Fruit fly (Drosophila melanogaster) whole organism, embryonic: ENCODE results near the gene kairos.
A peak's percentile ranks its signal among the peaks of the same experiment; 100 is the strongest.

Experiments used
- Atf3 ChIP-seq: fragments of 200-800 bp; sonication (Bioruptor generic); optimal IDR thresholded peaks from 3 replicates; lab custom pipeline; 2016; ENCODE audit warnings: missing biosample characterization, missing genetic modification characterization
- B-H2 ChIP-seq: fragments of 200-800 bp; sonication (Bioruptor generic); optimal IDR thresholded peaks from 2 replicates; lab custom pipeline; 2018; ENCODE audit warnings: missing biosample characterization, mild to moderate bottlenecking, missing genetic modification characterization
- CG11398 ChIP-seq: fragments of 200-800 bp; sonication (Bioruptor generic); optimal IDR thresholded peaks from 2 replicates; lab custom pipeline; 2016; ENCODE audit warnings: missing biosample characterization, missing genetic modification characterization
- CG12155 ChIP-seq: fragments of 200-800 bp; sonication (Bioruptor generic); optimal IDR thresholded peaks from 3 replicates; lab custom pipeline; 2016; ENCODE audit warnings: missing biosample characterization, missing genetic modification characterization
- CG12236 ChIP-seq: fragments of 200-800 bp; sonication (Bioruptor generic); optimal IDR thresholded peaks from 2 replicates; lab custom pipeline; 2016; ENCODE audit warnings: missing biosample characterization, missing genetic modification characterization
- CG13296 ChIP-seq: fragments of 200-800 bp; sonication (Bioruptor generic); optimal IDR thresholded peaks from 3 replicates; lab custom pipeline; 2018; ENCODE audit warnings: missing biosample characterization, mild to moderate bottlenecking, missing genetic modification characterization
- CG13624 ChIP-seq: fragments of 200-800 bp; sonication (Bioruptor generic); optimal IDR thresholded peaks from 2 replicates; lab custom pipeline; 2016; ENCODE audit warnings: missing biosample characterization, missing genetic modification characterization
- CG15073 ChIP-seq: fragments of 200-800 bp; sonication (Bioruptor generic); optimal IDR thresholded peaks from 2 replicates; lab custom pipeline; 2016; ENCODE audit warnings: missing biosample characterization, missing genetic modification characterization
- CG15696 ChIP-seq: fragments of 200-800 bp; sonication (Bioruptor generic); optimal IDR thresholded peaks from 2 replicates; lab custom pipeline; 2019; ENCODE audit warnings: missing biosample characterization, mild to moderate bottlenecking, missing genetic modification characterization, moderate library complexity
- CG1647 ChIP-seq: fragments of 200-800 bp; sonication (Bioruptor generic); optimal IDR thresholded peaks from 3 replicates; lab custom pipeline; 2016; ENCODE audit warnings: missing biosample characterization, missing genetic modification characterization
- CG17186 ChIP-seq: fragments of 200-800 bp; sonication (Bioruptor generic); optimal IDR thresholded peaks from 3 replicates; lab custom pipeline; 2017; ENCODE audit warnings: missing biosample characterization, missing genetic modification reagents, missing genetic modification characterization
- CG17612 ChIP-seq: fragments of 200-800 bp; sonication (Bioruptor generic); IDR thresholded peaks from 2 replicates; pipeline ENCODE4 v1.3.6; 2022; ENCODE audit warnings: missing biosample characterization, missing genetic modification characterization
- CG18476 ChIP-seq: fragments of 200-800 bp; sonication (Bioruptor generic); optimal IDR thresholded peaks from 2 replicates; lab custom pipeline; 2016; ENCODE audit warnings: missing biosample characterization, mild to moderate bottlenecking, missing genetic modification characterization
- CG18764 ChIP-seq: fragments of 200-800 bp; sonication (Bioruptor generic); optimal IDR thresholded peaks from 3 replicates; lab custom pipeline; 2016; ENCODE audit warnings: missing biosample characterization, missing genetic modification characterization
- CG2120 ChIP-seq: fragments of 200-800 bp; sonication (Bioruptor generic); optimal IDR thresholded peaks from 3 replicates; lab custom pipeline; 2016; ENCODE audit warnings: missing biosample characterization, missing genetic modification characterization
- CG2199 ChIP-seq: fragments of 200-800 bp; sonication (Bioruptor generic); IDR thresholded peaks from 3 replicates; pipeline ENCODE4 v1.3.6; 2022; ENCODE audit warnings: missing biosample characterization, missing genetic modification characterization
- CG2202 ChIP-seq: fragments of 200-800 bp; sonication (Bioruptor generic); optimal IDR thresholded peaks from 2 replicates; lab custom pipeline; 2018; ENCODE audit warnings: missing biosample characterization, mild to moderate bottlenecking, missing genetic modification characterization
- CG3065 ChIP-seq: fragments of 200-800 bp; sonication (Bioruptor generic); optimal IDR thresholded peaks from 2 replicates; lab custom pipeline; 2016; ENCODE audit warnings: missing biosample characterization, missing genetic modification characterization
- CG3163 ChIP-seq: fragments of 200-800 bp; sonication (Bioruptor generic); optimal IDR thresholded peaks from 3 replicates; lab custom pipeline; 2016; ENCODE audit warnings: missing biosample characterization, missing genetic modification characterization
- CG32767 ChIP-seq: fragments of 200-800 bp; sonication (Bioruptor generic); IDR thresholded peaks from 2 replicates; pipeline ENCODE4 v1.3.6; 2022; ENCODE audit warnings: missing biosample characterization, missing genetic modification characterization
- CG3407 ChIP-seq: fragments of 200-800 bp; sonication (Bioruptor generic); optimal IDR thresholded peaks from 2 replicates; lab custom pipeline; 2018; ENCODE audit warnings: missing biosample characterization, mild to moderate bottlenecking, missing genetic modification characterization
- CG34224 ChIP-seq: fragments of 200-800 bp; sonication (Bioruptor generic); IDR thresholded peaks from 3 replicates; pipeline ENCODE4 v1.3.6; 2022; ENCODE audit warnings: missing biosample characterization, missing genetic modification characterization; ENCODE audit not compliant: partially characterized antibody
- CG4854 ChIP-seq: fragments of 200-800 bp; sonication (Bioruptor generic); optimal IDR thresholded peaks from 2 replicates; lab custom pipeline; 2016; ENCODE audit warnings: missing biosample characterization, missing genetic modification characterization, inconsistent platforms
- CG8089 ChIP-seq: fragments of 200-800 bp; sonication (Bioruptor generic); optimal IDR thresholded peaks from 3 replicates; lab custom pipeline; 2016; ENCODE audit warnings: missing biosample characterization, missing genetic modification characterization
- CG8478 ChIP-seq: fragments of >200 bp; optimal IDR thresholded peaks from 2 replicates; lab custom pipeline; 2018
- CG9215 ChIP-seq: fragments of 200-800 bp; sonication (Bioruptor generic); IDR thresholded peaks from 2 replicates; pipeline ENCODE4 v1.3.6; 2022; ENCODE audit warnings: missing biosample characterization, missing genetic modification characterization
- Dfd ChIP-seq, 2 experiments: fragments of >200 bp; optimal IDR thresholded peaks; 2 replicates each; lab custom pipeline; 2017; ENCODE audit warnings: missing biosample characterization in 2 of 2, missing genetic modification characterization in 2 of 2
- HmgZ ChIP-seq: fragments of 200-800 bp; sonication (Bioruptor generic); optimal IDR thresholded peaks from 2 replicates; lab custom pipeline; 2018; ENCODE audit warnings: missing biosample characterization, mild to moderate bottlenecking, missing genetic modification characterization
- Hr39 ChIP-seq: fragments of >200 bp; optimal IDR thresholded peaks from 2 replicates; lab custom pipeline; 2017
- MBD-R2 ChIP-seq: fragments of 200-800 bp; sonication (Bioruptor generic); IDR thresholded peaks from 2 replicates; pipeline ENCODE4 v1.3.6; 2022; ENCODE audit warnings: missing biosample characterization, missing genetic modification characterization
- Mrtf ChIP-seq: fragments of 200-800 bp; sonication (Bioruptor generic); IDR thresholded peaks from 3 replicates; pipeline ENCODE4 v1.3.6; 2022; ENCODE audit warnings: missing biosample characterization, missing genetic modification characterization
- Oaz ChIP-seq: fragments of 200-800 bp; sonication (Bioruptor generic); IDR thresholded peaks from 2 replicates; pipeline ENCODE4 v1.3.6; 2022; ENCODE audit warnings: missing biosample characterization, missing genetic modification characterization
- Ssrp ChIP-seq: fragments of 200-800 bp; sonication (Bioruptor generic); optimal IDR thresholded peaks from 2 replicates; lab custom pipeline; 2018; ENCODE audit warnings: missing biosample characterization, mild to moderate bottlenecking, missing genetic modification characterization, moderate library complexity
- Trl ChIP-seq, 3 experiments: fragments of >200 bp in 2 of 3; fragments of 200-800 bp in 1 of 3; sonication (Bioruptor generic) in 1 of 3; optimal IDR thresholded peaks; 2 replicates in 1 of 3; 3 replicates in 2 of 3; lab custom pipeline; 2016 to 2017; ENCODE audit warnings: missing biosample characterization in 1 of 3, missing genetic modification characterization in 1 of 3
- ac ChIP-seq: fragments of 200-800 bp; sonication (Bioruptor generic); optimal IDR thresholded peaks from 3 replicates; lab custom pipeline; 2017; ENCODE audit warnings: missing biosample characterization, mild to moderate bottlenecking, missing genetic modification characterization
- cad ChIP-seq: fragments of >200 bp; optimal IDR thresholded peaks from 2 replicates; lab custom pipeline; 2017; ENCODE audit warnings: missing biosample characterization, missing genetic modification characterization
- dpn ChIP-seq, 2 experiments: fragments of 200-800 bp; sonication (Bioruptor generic); optimal IDR thresholded peaks; 3 replicates each; lab custom pipeline; 2016; ENCODE audit warnings: missing biosample characterization in 2 of 2, missing genetic modification characterization in 2 of 2
- ems ChIP-seq: fragments of 200-800 bp; sonication (Bioruptor generic); optimal IDR thresholded peaks from 3 replicates; lab custom pipeline; 2016; ENCODE audit warnings: missing biosample characterization, missing genetic modification characterization
- ftz-f1 ChIP-seq: fragments of 200-800 bp; sonication (Bioruptor generic); optimal IDR thresholded peaks from 2 replicates; lab custom pipeline; 2016; ENCODE audit warnings: missing biosample characterization, missing genetic modification characterization
- gcm ChIP-seq: fragments of 200-800 bp; sonication (Bioruptor generic); optimal IDR thresholded peaks from 2 replicates; lab custom pipeline; 2019; ENCODE audit warnings: missing biosample characterization, mild to moderate bottlenecking, missing genetic modification characterization, moderate library complexity
- gem ChIP-seq: fragments of 200-800 bp; sonication (Bioruptor generic); optimal IDR thresholded peaks from 2 replicates; lab custom pipeline; 2019; ENCODE audit warnings: missing biosample characterization, mild to moderate bottlenecking, missing genetic modification characterization, moderate library complexity
- grau ChIP-seq: fragments of 200-800 bp; optimal IDR thresholded peaks from 3 replicates; lab custom pipeline; 2019; ENCODE audit warnings: missing biosample characterization, mild to moderate bottlenecking, missing genetic modification characterization, moderate library complexity
- gro ChIP-seq: fragments of 200-800 bp; sonication (Bioruptor generic); optimal IDR thresholded peaks from 2 replicates; lab custom pipeline; 2016; ENCODE audit warnings: missing biosample characterization, missing genetic modification characterization
- gsb ChIP-seq: fragments of 200-800 bp; sonication (Bioruptor generic); IDR thresholded peaks from 2 replicates; pipeline ENCODE4 v1.3.6; 2022; ENCODE audit warnings: missing biosample characterization, missing genetic modification characterization
- ham ChIP-seq: fragments of 200-800 bp; sonication (Bioruptor generic); IDR thresholded peaks from 2 replicates; pipeline ENCODE4 v1.3.6; 2022; ENCODE audit warnings: missing biosample characterization, missing genetic modification characterization
- ken ChIP-seq: fragments of 200-800 bp; sonication (Bioruptor generic); IDR thresholded peaks from 3 replicates; pipeline ENCODE4 v1.3.6; 2022; ENCODE audit warnings: missing biosample characterization, missing genetic modification characterization
- pita ChIP-seq: fragments of 200-800 bp; sonication (Bioruptor generic); optimal IDR thresholded peaks from 2 replicates; lab custom pipeline; 2017; ENCODE audit warnings: missing biosample characterization, mild to moderate bottlenecking, missing genetic modification characterization
- so ChIP-seq: fragments of 200-800 bp; sonication (Bioruptor generic); IDR thresholded peaks from 3 replicates; pipeline ENCODE4 v1.3.6; 2022; ENCODE audit warnings: missing biosample characterization, missing genetic modification characterization
- sug ChIP-seq: fragments of 200-800 bp; optimal IDR thresholded peaks from 2 replicates; lab custom pipeline; 2019; ENCODE audit warnings: missing biosample characterization, mild to moderate bottlenecking, missing genetic modification characterization, moderate library complexity
- tin ChIP-seq: fragments of 200-800 bp; sonication (Bioruptor generic); optimal IDR thresholded peaks from 3 replicates; lab custom pipeline; 2016; ENCODE audit warnings: missing biosample characterization, missing genetic modification characterization
- toy ChIP-seq: fragments of 200-800 bp; sonication (Bioruptor generic); IDR thresholded peaks from 2 replicates; pipeline ENCODE4 v1.3.6; 2022; ENCODE audit warnings: missing biosample characterization, missing genetic modification characterization
- zen2 ChIP-seq: fragments of 200-800 bp; sonication (Bioruptor generic); IDR thresholded peaks from 3 replicates; pipeline ENCODE4 v1.3.6; 2022; ENCODE audit warnings: missing biosample characterization, missing genetic modification characterization; ENCODE audit not compliant: partially characterized antibody

The kairos gene

dm6 chrX:18405567-18406059 is 49.6 kb upstream of the kairos start (continued):
- peak; percentile 37 for TF ChIP-seq CG4854 (GFP tag; lab: Kevin White, UChicago)
- TF ChIP-seq HmgZ (tag; lab: Kevin White, UChicago) = peak; percentile 1
- no peak for TF ChIP-seq CG8478 (lab: Kevin White, UChicago)
- no peak for TF ChIP-seq CG18764 (GFP tag; lab: Kevin White, UChicago)
- no peak for TF ChIP-seq CG2202
- peak; percentile 57 for TF ChIP-seq tin (GFP tag; lab: Kevin White, UChicago)
- TF ChIP-seq ken (GFP tag; lab: Robert Waterston, UW) = no peak; the same call in 2 of the 3 replicates
- TF ChIP-seq Trl (optimal IDR thresholded peaks at IDR 0.05; lab: Kevin White, UChicago) = no peak
- TF ChIP-seq Trl (GFP tag; optimal IDR thresholded peaks at IDR 0.05; lab: Kevin White, UChicago) = peak; percentile 20
- TF ChIP-seq sug (tag; lab: Kevin White, UChicago) = no peak
- TF ChIP-seq CG3163 (GFP tag; lab: Kevin White, UChicago) = no peak
- TF ChIP-seq MBD-R2 (GFP tag; lab: Robert Waterston, UW) = no peak
- no peak for TF ChIP-seq CG3065 (GFP tag; lab: Kevin White, UChicago)
- TF ChIP-seq ham (GFP tag; lab: Robert Waterston, UW) = no peak
- no peak for TF ChIP-seq CG2199 (GFP tag; lab: Robert Waterston, UW)
- no peak for TF ChIP-seq pita (GFP tag; lab: Kevin White, UChicago)
- TF ChIP-seq ftz-f1 (GFP tag; lab: Kevin White, UChicago) = no peak
- TF ChIP-seq Mrtf = 0 out of 3 replicates have a peak, but pooled peaks have one; percentile 21
- peak; percentile 59 for TF ChIP-seq gcm (GFP tag; lab: Kevin White, UChicago)
- TF ChIP-seq ac (GFP tag; lab: Kevin White, UChicago) = no peak
- TF ChIP-seq gsb = no peak
- no peak for TF ChIP-seq CG11398 (GFP tag; lab: Kevin White, UChicago)
- TF ChIP-seq dpn (GFP tag; optimal IDR thresholded peaks at IDR 0.05; lab: Kevin White, UChicago) = peak; percentile 35 to 50
- no peak for TF ChIP-seq so
- TF ChIP-seq CG18476 (GFP tag; lab: Kevin White, UChicago) = peak; percentile 58
- TF ChIP-seq CG34224 (GFP tag; lab: Robert Waterston, UW) = no peak
- peak; percentile 43 for TF ChIP-seq CG8089 (GFP tag; lab: Kevin White, UChicago)
- TF ChIP-seq Hr39 (lab: Kevin White, UChicago) = no peak
- TF ChIP-seq CG3407 (GFP tag; lab: Kevin White, UChicago) = peak; percentile 58
- TF ChIP-seq CG1647 (GFP tag; lab: Kevin White, UChicago) = peak; percentile 25
- no peak for TF ChIP-seq CG15696 (tag; lab: Kevin White, UChicago)
- peak; percentile 74 for TF ChIP-seq grau
- no peak for TF ChIP-seq CG15073 (GFP tag; lab: Kevin White, UChicago)
- no peak for TF ChIP-seq CG17186
- no peak for TF ChIP-seq CG12236 (GFP tag; lab: Kevin White, UChicago)
- peak; percentile 56 for TF ChIP-seq ems
- no peak for TF ChIP-seq cad (GFP tag; lab: Kevin White, UChicago)
- no peak for TF ChIP-seq toy (GFP tag; lab: Robert Waterston, UW)
- TF ChIP-seq CG32767 (GFP tag; lab: Robert Waterston, UW) = peak; percentile 42; the same call in 1 of the 2 replicates
- TF ChIP-seq CG12155 (GFP tag; lab: Kevin White, UChicago) = peak; percentile 52
- peak; percentile 35 for TF ChIP-seq gro (GFP tag; lab: Kevin White, UChicago)
- TF ChIP-seq Dfd (GFP tag; optimal IDR thresholded peaks at IDR 0.05; lab: Kevin White, UChicago) = no peak
- no peak for TF ChIP-seq CG17612 (GFP tag; lab: Robert Waterston, UW)
- TF ChIP-seq CG9215 (GFP tag; lab: Robert Waterston, UW) = peak; percentile 28; the same call in 1 of the 2 replicates
- TF ChIP-seq CG2120 (GFP tag; lab: Kevin White, UChicago) = peak; percentile 74
- TF ChIP-seq Oaz (GFP tag; lab: Robert Waterston, UW) = 0 out of 2 replicates have a peak, but pooled peaks have one; percentile 20
- TF ChIP-seq Atf3 (GFP tag; lab: Kevin White, UChicago) = peak; percentile 20
- TF ChIP-seq CG13624 (GFP tag; lab: Kevin White, UChicago) = peak; percentile 49
- TF ChIP-seq gem = peak; percentile 87
- TF ChIP-seq zen2 (GFP tag; lab: Robert Waterston, UW) = no peak
- TF ChIP-seq B-H2 (GFP tag; lab: Kevin White, UChicago) = no peak
- TF ChIP-seq CG13296 (GFP tag; lab: Kevin White, UChicago) = peak; percentile 21
- TF ChIP-seq Ssrp (tag; lab: Kevin White, UChicago) = peak; percentile 84
